Worm (Caenorhabditis elegans) whole organism, young adult: ENCODE measurements around the gene C14B1.8.
A peak's percentile ranks its signal among the peaks of the same experiment; 100 is the strongest.

Experiments
- B0035.1 ChIP-seq: sonication (generic microtip); optimal IDR thresholded peaks from 2 replicates; lab custom pipeline; 2016; ENCODE audit warnings: missing genetic modification characterization, mild to moderate bottlenecking, missing compliant biosample characterization, missing genotype, missing genetic modification reagents
- B0261.1 ChIP-seq: sonication (generic microtip); optimal IDR thresholded peaks from 2 replicates; lab custom pipeline; 2016; ENCODE audit warnings: mild to moderate bottlenecking, missing genetic modification characterization, moderate library complexity, missing compliant biosample characterization
- B0336.3 ChIP-seq: fragments of 200-800 bp; sonication (Bioruptor generic); IDR thresholded peaks from 2 replicates; pipeline ENCODE4 v1.3.6; 2022; ENCODE audit warnings: missing genetic modification characterization, missing compliant biosample characterization
- D2030.7 ChIP-seq: fragments of 200-800 bp; sonication (Bioruptor generic); IDR thresholded peaks from 2 replicates; pipeline ENCODE4 v1.3.6; 2022; ENCODE audit warnings: missing genetic modification reagents, missing genetic modification characterization, missing compliant biosample characterization
- F10E7.11 ChIP-seq: sonication (generic microtip); optimal IDR thresholded peaks from 2 replicates; lab custom pipeline; 2017; ENCODE audit warnings: mild to moderate bottlenecking, missing genetic modification characterization, moderate library complexity, missing compliant biosample characterization
- F23B12.7 ChIP-seq: sonication (generic microtip); optimal IDR thresholded peaks from 2 replicates; lab custom pipeline; 2017; ENCODE audit warnings: missing genetic modification characterization, mild to moderate bottlenecking, missing compliant biosample characterization, antibody characterized with exemption, moderate library complexity; ENCODE audit not compliant: insufficient read depth
- F55B11.4 ChIP-seq: sonication (generic microtip); optimal IDR thresholded peaks from 2 replicates; lab custom pipeline; 2016; ENCODE audit warnings: missing compliant biosample characterization, missing genetic modification characterization, borderline replicate concordance; ENCODE audit not compliant: insufficient read depth
- K12H6.12 ChIP-seq: fragments of 200-800 bp; sonication (Bioruptor generic); optimal IDR thresholded peaks from 2 replicates; lab custom pipeline; 2018; ENCODE audit warnings: mild to moderate bottlenecking, missing genetic modification characterization, missing compliant biosample characterization
- Y53F4B.3 ChIP-seq: fragments of 200-800 bp; sonication (Bioruptor generic); IDR thresholded peaks from 2 replicates; pipeline ENCODE4 v1.3.6; 2022; ENCODE audit warnings: missing genetic modification reagents, missing genetic modification characterization, missing compliant biosample characterization
- Y67H2A.10 ChIP-seq: fragments of 200-800 bp; sonication (Bioruptor generic); conservative IDR thresholded peaks from 2 replicates; pipeline ENCODE4 v1.3.6; 2022; ENCODE audit warnings: missing genetic modification reagents, missing genetic modification characterization, missing compliant biosample characterization
- Y95B8A.8 ChIP-seq: fragments of 200-800 bp; sonication (Bioruptor generic); IDR thresholded peaks from 2 replicates; pipeline ENCODE4 v1.3.6; 2022; ENCODE audit warnings: missing genetic modification reagents, missing genetic modification characterization, missing compliant biosample characterization
- akir-1 ChIP-seq: fragments of 200-800 bp; sonication (Bioruptor generic); optimal IDR thresholded peaks from 2 replicates; lab custom pipeline; 2018; ENCODE audit warnings: mild to moderate bottlenecking, missing genetic modification characterization, moderate library complexity, missing compliant biosample characterization
- ama-1 ChIP-seq, 3 experiments: fragments of 150-350 bp in 1 of 3; sonication (generic microtip) in 2 of 3; optimal IDR thresholded peaks; 2 replicates each; lab custom pipeline; 2014 to 2018; ENCODE audit warnings: missing biosample characterization in 2 of 3, missing genetic modification characterization in 2 of 3, missing genetic modification reagents in 2 of 3
- aptf-3 ChIP-seq: fragments of 200-800 bp; sonication (Bioruptor generic); IDR thresholded peaks from 2 replicates; pipeline ENCODE4 v1.3.6; 2022; ENCODE audit warnings: missing genetic modification characterization, missing compliant biosample characterization
- atf-7 ChIP-seq: sonication (generic microtip); optimal IDR thresholded peaks from 2 replicates; lab custom pipeline; 2017; ENCODE audit warnings: mild to moderate bottlenecking, missing genetic modification characterization, missing compliant biosample characterization
- ccch-3 ChIP-seq: fragments of 200-800 bp; sonication (Bioruptor generic); optimal IDR thresholded peaks from 2 replicates; lab custom pipeline; 2018; ENCODE audit warnings: mild to moderate bottlenecking, missing genetic modification characterization, missing compliant biosample characterization
- cebp-1 ChIP-seq, 2 experiments: fragments of 200-800 bp in 1 of 2; sonication (Bioruptor generic) in 1 of 2; sonication (generic microtip) in 1 of 2; IDR thresholded peaks in 1 of 2; optimal IDR thresholded peaks in 1 of 2; 2 replicates each; pipeline versions ENCODE4 v1.3.6 to Lab custom; 2017 to 2022; ENCODE audit warnings: missing compliant biosample characterization in 2 of 2, missing genetic modification characterization in 2 of 2, mild to moderate bottlenecking in 1 of 2, missing genetic modification reagents in 1 of 2, moderate library complexity in 1 of 2
- cebp-2 ChIP-seq: fragments of 200-800 bp; sonication (Bioruptor generic); IDR thresholded peaks from 2 replicates; pipeline ENCODE4 v1.3.6; 2022; ENCODE audit warnings: missing genetic modification characterization, missing compliant biosample characterization
- dox-1 ChIP-seq: fragments of 200-800 bp; sonication (Bioruptor generic); IDR thresholded peaks from 2 replicates; pipeline ENCODE4 v1.3.6; 2022; ENCODE audit warnings: missing genetic modification reagents, missing genetic modification characterization, missing compliant biosample characterization
- dpl-1 ChIP-seq: fragments of 150-350 bp; optimal IDR thresholded peaks from 2 replicates; lab custom pipeline; 2014; ENCODE audit warnings: missing biosample characterization, missing genetic modification reagents, missing genetic modification characterization
- ekl-4 ChIP-seq: fragments of 200-800 bp; sonication (Bioruptor generic); IDR thresholded peaks from 2 replicates; pipeline ENCODE4 v1.3.6; 2022; ENCODE audit warnings: missing genetic modification reagents, missing genetic modification characterization, missing compliant biosample characterization
- ets-4 ChIP-seq: fragments of 200-800 bp; sonication (Bioruptor generic); optimal IDR thresholded peaks from 2 replicates; lab custom pipeline; 2018; ENCODE audit warnings: mild to moderate bottlenecking, missing genetic modification characterization, missing compliant biosample characterization
- him-1 ChIP-seq: sonication (generic microtip); optimal IDR thresholded peaks from 2 replicates; lab custom pipeline; 2016; ENCODE audit warnings: missing genotype, missing genetic modification reagents, missing genetic modification characterization, missing compliant biosample characterization
- hmg-1.2 ChIP-seq: fragments of 200-800 bp; sonication (Bioruptor generic); IDR thresholded peaks from 2 replicates; pipeline ENCODE4 v1.3.6; 2022; ENCODE audit warnings: missing genetic modification reagents, missing genetic modification characterization, missing compliant biosample characterization
- hmg-20 ChIP-seq: fragments of 200-800 bp; sonication (Bioruptor generic); IDR thresholded peaks from 2 replicates; pipeline ENCODE4 v1.3.6; 2022; ENCODE audit warnings: missing genetic modification reagents, missing genetic modification characterization, missing compliant biosample characterization
- let-526 ChIP-seq: fragments of 200-800 bp; sonication (Bioruptor generic); IDR thresholded peaks from 2 replicates; pipeline ENCODE4 v1.3.6; 2022; ENCODE audit warnings: missing genetic modification reagents, missing genetic modification characterization, missing compliant biosample characterization
- lin-26 ChIP-seq: fragments of 200-800 bp; sonication (Bioruptor generic); IDR thresholded peaks from 2 replicates; pipeline ENCODE4 v1.3.6; 2022; ENCODE audit warnings: missing genetic modification reagents, missing genetic modification characterization, missing compliant biosample characterization
- lin-54 ChIP-seq: fragments of 200-800 bp; sonication (Bioruptor generic); optimal IDR thresholded peaks from 2 replicates; lab custom pipeline; 2018; ENCODE audit warnings: mild to moderate bottlenecking, missing genetic modification characterization, missing compliant biosample characterization
- lsl-1 ChIP-seq: fragments of 200-800 bp; sonication (Bioruptor generic); optimal IDR thresholded peaks from 2 replicates; lab custom pipeline; 2018; ENCODE audit warnings: mild to moderate bottlenecking, missing genetic modification characterization, moderate library complexity, missing compliant biosample characterization
- madf-3 ChIP-seq: fragments of 200-800 bp; sonication (Bioruptor generic); IDR thresholded peaks from 2 replicates; pipeline ENCODE4 v1.3.6; 2022; ENCODE audit warnings: missing genetic modification reagents, missing genetic modification characterization, missing compliant biosample characterization
- madf-6 ChIP-seq: fragments of 200-800 bp; sonication (Bioruptor generic); IDR thresholded peaks from 2 replicates; pipeline ENCODE4 v1.3.6; 2022; ENCODE audit warnings: missing genetic modification reagents, missing genetic modification characterization, missing compliant biosample characterization
- mcd-1 ChIP-seq: fragments of 200-800 bp; sonication (Bioruptor generic); IDR thresholded peaks from 2 replicates; pipeline ENCODE4 v1.3.6; 2022; ENCODE audit warnings: missing genetic modification reagents, missing genetic modification characterization, missing compliant biosample characterization
- mxl-1 ChIP-seq: sonication (generic microtip); optimal IDR thresholded peaks from 2 replicates; lab custom pipeline; 2016; ENCODE audit warnings: missing genetic modification characterization, missing compliant biosample characterization
- nfya-1 ChIP-seq: sonication (generic microtip); optimal IDR thresholded peaks from 2 replicates; lab custom pipeline; 2017; ENCODE audit warnings: antibody characterized with exemption, missing compliant biosample characterization, missing genetic modification characterization, borderline replicate concordance; ENCODE audit not compliant: insufficient read depth
- nhr-179 ChIP-seq: sonication (generic microtip); optimal IDR thresholded peaks from 2 replicates; lab custom pipeline; 2016; ENCODE audit warnings: mild to moderate bottlenecking, missing genetic modification characterization, missing compliant biosample characterization
- rcor-1 ChIP-seq: fragments of 200-800 bp; sonication (Bioruptor generic); IDR thresholded peaks from 2 replicates; pipeline ENCODE4 v1.3.6; 2022; ENCODE audit warnings: missing genetic modification reagents, missing genetic modification characterization, missing compliant biosample characterization
- snpc-1.3 ChIP-seq: sonication (generic microtip); optimal IDR thresholded peaks from 2 replicates; lab custom pipeline; 2017; ENCODE audit warnings: missing genetic modification characterization, mild to moderate bottlenecking, missing compliant biosample characterization, antibody characterized with exemption, moderate library complexity, missing genotype, missing genetic modification reagents; ENCODE audit not compliant: insufficient read depth
- snpc-4 ChIP-seq, 5 experiments: fragments of 150-350 bp in 1 of 5; sonication (generic microtip) in 4 of 5; optimal IDR thresholded peaks; 2 replicates each; lab custom pipeline; 2014 to 2018; ENCODE audit warnings: missing genetic modification characterization in 5 of 5, missing biosample characterization in 3 of 5, antibody characterized with exemption in 2 of 5, mild to moderate bottlenecking in 2 of 5, missing compliant biosample characterization in 2 of 5, missing genotype in 2 of 5, moderate library complexity in 2 of 5, missing genetic modification reagents in 1 of 5
- somi-1 ChIP-seq: fragments of 200-800 bp; sonication (Bioruptor generic); optimal IDR thresholded peaks from 2 replicates; lab custom pipeline; 2018; ENCODE audit warnings: mild to moderate bottlenecking, missing genetic modification characterization, missing compliant biosample characterization
- tbp1 ChIP-seq: fragments of 200-800 bp; sonication (Bioruptor generic); optimal IDR thresholded peaks from 2 replicates; lab custom pipeline; 2018; ENCODE audit warnings: mild to moderate bottlenecking, missing genetic modification characterization, missing compliant biosample characterization
- zfh-2 ChIP-seq: fragments of 200-800 bp; sonication (Bioruptor generic); conservative IDR thresholded peaks from 2 replicates; pipeline ENCODE4 v1.3.6; 2022; ENCODE audit warnings: missing genetic modification reagents, missing genetic modification characterization, missing compliant biosample characterization
- ztf-28 ChIP-seq: fragments of 200-800 bp; sonication (Bioruptor generic); IDR thresholded peaks from 2 replicates; pipeline ENCODE4 v1.3.6; 2022; ENCODE audit warnings: missing genetic modification reagents, missing genetic modification characterization, missing compliant biosample characterization

C14B1.8 gene

DNA sequence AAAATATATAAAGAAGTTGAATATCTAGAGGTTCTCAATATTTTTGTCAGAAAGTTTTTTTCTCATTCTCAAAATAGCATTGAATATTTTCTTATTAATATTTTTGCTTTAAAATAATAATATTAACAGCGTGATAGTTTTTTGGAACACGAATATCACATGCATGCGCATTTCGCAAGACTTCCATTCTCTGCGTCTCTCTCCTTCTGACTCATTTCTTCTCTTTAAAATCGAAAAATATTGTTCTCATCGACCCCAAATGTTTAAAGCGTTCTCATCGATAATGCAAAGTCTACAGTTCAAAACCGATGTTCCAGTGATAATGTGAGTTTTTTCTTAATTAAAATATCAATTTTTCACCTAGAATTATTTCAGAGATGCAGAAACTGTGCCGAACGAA is 16.1 kb downstream of the C14B1.8 start, which contains the start of gene C14B1.3 (continued):
- TF ChIP-seq B0261.1 (tag; lab: Kevin White, UChicago): no peak
- no peak for TF ChIP-seq F55B11.4 (tag; lab: Kevin White, UChicago)
- no peak for TF ChIP-seq B0035.1 (tag; lab: Kevin White, UChicago)
- TF ChIP-seq cebp-2: no peak

DNA sequence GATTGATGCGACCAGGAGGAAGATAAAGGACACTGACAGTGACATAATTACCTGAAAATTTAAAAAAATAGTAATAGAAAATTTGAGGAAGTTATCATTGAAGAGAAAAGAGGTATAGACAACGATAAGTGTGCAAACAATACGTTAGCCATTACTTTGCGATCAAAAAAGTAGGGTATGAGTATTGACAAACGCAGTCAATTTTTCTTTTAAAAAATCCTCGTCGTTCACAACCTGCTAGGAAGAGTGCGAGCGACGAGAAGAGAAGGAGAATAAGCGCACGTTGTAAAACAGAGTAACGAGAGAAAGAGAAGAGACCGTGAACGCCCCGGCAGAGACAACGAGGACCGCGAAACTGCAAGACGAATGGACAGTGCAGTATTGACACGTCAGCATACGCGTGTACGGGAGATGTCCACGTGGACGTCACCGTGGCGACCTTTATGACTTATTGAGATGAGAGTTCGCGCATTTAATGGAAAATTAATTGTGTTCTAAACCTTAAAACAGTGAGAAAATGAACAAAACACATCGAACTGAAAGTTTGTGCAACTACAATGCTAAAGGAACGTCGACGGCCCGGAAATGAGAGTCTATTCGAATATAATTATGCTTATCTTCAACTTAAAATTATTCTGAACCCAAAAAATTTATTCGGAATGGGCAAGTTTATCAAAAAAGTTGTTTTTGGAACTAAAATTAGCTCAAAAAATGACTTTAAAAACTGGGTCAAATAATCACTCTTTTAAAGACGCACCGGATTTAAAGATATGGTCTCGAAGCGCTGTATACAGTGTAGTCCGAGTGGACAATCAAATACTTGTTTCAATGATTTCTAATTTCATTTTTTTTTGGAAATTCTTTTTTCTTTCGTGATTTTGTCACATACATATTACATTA is 17.8 kb downstream of the C14B1.8 start, which contains the start of the genes pdi-1 and C14B1.2:
Gene pdi-1 (minus strand): TSS at position 51 of the 900 bp plus-strand sequence.
Gene C14B1.2 (plus strand): TSS at position 850 of the 900 bp plus-strand sequence.
- TF ChIP-seq hmg-1.2 (GFP tag; lab: Robert Waterston, UW) (peak; percentile 56), ets-4 (GFP tag; lab: Kevin White, UChicago) (peak; percentile 30), akir-1 (no peak), ama-1 (optimal IDR thresholded peaks at IDR 0.05; lab: Kevin White, UChicago) (peak; percentile 29), ama-1 (GFP tag; optimal IDR thresholded peaks at IDR 0.05; lab: Kevin White, UChicago) (no peak), Y95B8A.8 (no peak), mcd-1 (GFP tag; lab: Robert Waterston, UW) (peak; percentile 52), let-526 (GFP tag; lab: Robert Waterston, UW) (no peak; the same call in 1 of the 2 replicates), mxl-1 (tag; lab: Kevin White, UChicago) (no peak), lin-54 (GFP tag; lab: Kevin White, UChicago) (peak; percentile 55), snpc-4 (GFP tag; optimal IDR thresholded peaks at IDR 0.05; lab: Kevin White, UChicago) (no peak), snpc-4 (tag; optimal IDR thresholded peaks at IDR 0.05; lab: Kevin White, UChicago) (peak in 2 of 4 experiments; percentile 28 to 35), snpc-1.3 (tag; lab: Kevin White, UChicago) (no peak), cebp-1 (GFP tag; IDR thresholded peaks at IDR 0.05; lab: Robert Waterston, UW) (0 out of 2 replicates have a peak, but pooled peaks have one; percentile 52), cebp-1 (tag; optimal IDR thresholded peaks at IDR 0.05; lab: Kevin White, UChicago) (peak; percentile 61), madf-3 (0 out of 2 replicates have a peak, but pooled peaks have one; percentile 51), aptf-3 (GFP tag; lab: Robert Waterston, UW) (no peak), Y67H2A.10 (GFP tag; lab: Robert Waterston, UW) (no peak), B0035.1 (tag; lab: Kevin White, UChicago) (no peak), lsl-1 (GFP tag; lab: Kevin White, UChicago) (peak; percentile 35), nfya-1 (tag; lab: Kevin White, UChicago) (no peak), nhr-179 (no peak), atf-7 (tag; lab: Kevin White, UChicago) (no peak), B0336.3 (GFP tag; lab: Robert Waterston, UW) (peak; percentile 43; the same call in 1 of the 2 replicates), ekl-4 (no peak), dpl-1 (GFP tag; lab: Kevin White, UChicago) (no peak), K12H6.12 (tag; lab: Kevin White, UChicago) (no peak), F10E7.11 (tag; lab: Kevin White, UChicago) (no peak), somi-1 (GFP tag; lab: Kevin White, UChicago) (no peak), D2030.7 (GFP tag; lab: Robert Waterston, UW) (peak; percentile 18; the same call in 1 of the 2 replicates), him-1 (tag; lab: Kevin White, UChicago) (no peak), rcor-1 (GFP tag; lab: Robert Waterston, UW) (peak; percentile 29; the same call in 1 of the 2 replicates), lin-26 (peak; percentile 53; the same call in 1 of the 2 replicates), zfh-2 (GFP tag; lab: Robert Waterston, UW) (peak; percentile 84), dox-1 (GFP tag; lab: Robert Waterston, UW) (peak; percentile 85), F23B12.7 (tag; lab: Kevin White, UChicago) (peak; percentile 53), Y53F4B.3 (no peak), ccch-3 (GFP tag; lab: Kevin White, UChicago) (no peak), madf-6 (GFP tag; lab: Robert Waterston, UW) (peak; percentile 13; the same call in 1 of the 2 replicates), hmg-20 (GFP tag; lab: Robert Waterston, UW) (no peak), ztf-28 (GFP tag; lab: Robert Waterston, UW) (no peak), tbp1 (GFP tag; lab: Kevin White, UChicago) (peak; percentile 6)
